ENCODE assay signal across 2 fruit fly cellular contexts in genomic region chrX:12242375-12242774, dm6.
TF ChIP-seq lines count a peak whose summit lies in the region.

No protein-coding gene starts in this region.

TF ChIP-seq in whole organism, embryonic, 481 proteins besides CTCF, POLR2A, EP300 and RAD21 (continued from another document and continues in another):
- TF ChIP-seq CG14050 (GFP tag; IDR thresholded peaks at IDR 0.05; lab: Robert Waterston, UW) (no peak), Eip74EF (GFP tag; optimal IDR thresholded peaks at IDR 0.05; lab: Kevin White, UChicago) (peak in 1 of 2 experiments; percentile 40), lmd (GFP tag; IDR thresholded peaks at IDR 0.05; lab: Robert Waterston, UW) (peak; percentile 54; the same call in 1 of the 2 replicates), CG17802 (tag; optimal IDR thresholded peaks at IDR 0.05; lab: Kevin White, UChicago) (no peak), trem (tag; optimal IDR thresholded peaks at IDR 0.05; lab: Kevin White, UChicago) (peak; percentile 62), fd96Cb (tag; optimal IDR thresholded peaks at IDR 0.05; lab: Kevin White, UChicago) (peak; percentile 75), zfh1 (GFP tag; IDR thresholded peaks at IDR 0.05; lab: Robert Waterston, UW) (peak; percentile 65; the same call in 1 of the 3 replicates), CG8388 (GFP tag; optimal IDR thresholded peaks at IDR 0.05; lab: Kevin White, UChicago) (peak; percentile 79), CG4730 (GFP tag; IDR thresholded peaks at IDR 0.05; lab: Robert Waterston, UW) (peak; percentile 47; the same call in 1 of the 2 replicates), sna (GFP tag; IDR thresholded peaks at IDR 0.05; lab: Robert Waterston, UW; ENCODE audit: partially characterized antibody) (no peak), HLH4C (GFP tag; IDR thresholded peaks at IDR 0.05; lab: Robert Waterston, UW; ENCODE audit: partially characterized antibody) (no peak), tx (GFP tag; optimal IDR thresholded peaks at IDR 0.05; lab: Kevin White, UChicago) (no peak), ac (GFP tag; optimal IDR thresholded peaks at IDR 0.05; lab: Kevin White, UChicago) (no peak), ftz-f1 (GFP tag; optimal IDR thresholded peaks at IDR 0.05; lab: Kevin White, UChicago) (no peak), Nf-YA (GFP tag; IDR thresholded peaks at IDR 0.05; lab: Robert Waterston, UW) (no peak), Six4 (GFP tag; optimal IDR thresholded peaks at IDR 0.05; lab: Kevin White, UChicago) (peak; percentile 65), Dip3 (GFP tag; optimal IDR thresholded peaks at IDR 0.05; lab: Kevin White, UChicago) (no peak), hb (GFP tag; IDR thresholded peaks at IDR 0.05; lab: Robert Waterston, UW; ENCODE audit: partially characterized antibody) (no peak), Fer3 (tag; optimal IDR thresholded peaks at IDR 0.05; lab: Kevin White, UChicago) (peak; percentile 36), ewg (GFP tag; optimal IDR thresholded peaks at IDR 0.05; lab: Kevin White, UChicago) (peak; percentile 56), CoRest (tag; optimal IDR thresholded peaks at IDR 0.05; lab: Kevin White, UChicago) (peak; percentile 59), bbx (GFP tag; IDR thresholded peaks at IDR 0.05; lab: Robert Waterston, UW; ENCODE audit: partially characterized antibody) (no peak), az2 (GFP tag; optimal IDR thresholded peaks at IDR 0.05; lab: Kevin White, UChicago) (peak; percentile 69), kay (GFP tag; optimal IDR thresholded peaks at IDR 0.05; lab: Kevin White, UChicago) (no peak), so (GFP tag; IDR thresholded peaks at IDR 0.05; lab: Robert Waterston, UW) (no peak), bigmax (GFP tag; optimal IDR thresholded peaks at IDR 0.05; lab: Kevin White, UChicago) (no peak), CG12942 (GFP tag; optimal IDR thresholded peaks at IDR 0.05; lab: Kevin White, UChicago) (peak; percentile 32), CG15269 (tag; optimal IDR thresholded peaks at IDR 0.05; lab: Kevin White, UChicago) (peak; percentile 32), corto (GFP tag; optimal IDR thresholded peaks at IDR 0.05; lab: Kevin White, UChicago) (no peak), CG31365 (tag; optimal IDR thresholded peaks at IDR 0.05; lab: Kevin White, UChicago) (no peak), br (optimal IDR thresholded peaks at IDR 0.05; lab: Kevin White, UChicago) (no peak), croc (GFP tag; conservative IDR thresholded peaks at IDR 0.05; lab: Robert Waterston, UW) (peak; percentile 52; the same call in 2 of the 3 replicates), CG18599 (GFP tag; optimal IDR thresholded peaks at IDR 0.05; lab: Kevin White, UChicago) (peak; percentile 37), Myb (GFP tag; optimal IDR thresholded peaks at IDR 0.05; lab: Kevin White, UChicago) (no peak), E2f2 (GFP tag; IDR thresholded peaks at IDR 0.05; lab: Robert Waterston, UW) (no peak; the same call in 1 of the 2 replicates), MESR4 (GFP tag; optimal IDR thresholded peaks at IDR 0.05; lab: Kevin White, UChicago) (no peak), CG10654 (GFP tag; optimal IDR thresholded peaks at IDR 0.05; lab: Kevin White, UChicago) (peak; percentile 45), sug (tag; optimal IDR thresholded peaks at IDR 0.05; lab: Kevin White, UChicago) (no peak), Lpt (GFP tag; optimal IDR thresholded peaks at IDR 0.05; lab: Kevin White, UChicago) (no peak), Sox100B (GFP tag; optimal IDR thresholded peaks at IDR 0.05; lab: Kevin White, UChicago) (peak; percentile 63), CG14014 (GFP tag; IDR thresholded peaks at IDR 0.05; lab: Robert Waterston, UW) (no peak), CHES-1-like (GFP tag; optimal IDR thresholded peaks at IDR 0.05; lab: Kevin White, UChicago) (no peak), nau (GFP tag; optimal IDR thresholded peaks at IDR 0.05; lab: Kevin White, UChicago) (peak; percentile 31), Nf-YB (GFP tag; optimal IDR thresholded peaks at IDR 0.05; lab: Kevin White, UChicago) (peak; percentile 9), CG2875 (GFP tag; optimal IDR thresholded peaks at IDR 0.05; lab: Kevin White, UChicago) (peak; percentile 62), CG3065 (GFP tag; optimal IDR thresholded peaks at IDR 0.05; lab: Kevin White, UChicago) (no peak), Dek (tag; optimal IDR thresholded peaks at IDR 0.05; lab: Kevin White, UChicago) (peak; percentile 18), h (optimal IDR thresholded peaks at IDR 0.05; lab: Kevin White, UChicago) (no peak), tio (GFP tag; optimal IDR thresholded peaks at IDR 0.05; lab: Kevin White, UChicago) (peak; percentile 42), CG9817 (tag; optimal IDR thresholded peaks at IDR 0.05; lab: Kevin White, UChicago) (peak; percentile 11), CG32767 (GFP tag; IDR thresholded peaks at IDR 0.05; lab: Robert Waterston, UW) (0 out of 2 replicates have a peak, but pooled peaks have one; percentile 31), CG14710 (tag; optimal IDR thresholded peaks at IDR 0.05; lab: Kevin White, UChicago) (peak; percentile 72), CG9437 (GFP tag; optimal IDR thresholded peaks at IDR 0.05; lab: Kevin White, UChicago) (peak; percentile 40), CG17328 (GFP tag; IDR thresholded peaks at IDR 0.05; lab: Robert Waterston, UW) (peak; percentile 78), Med (GFP tag; lab: Kevin White, UChicago) (peak; percentile 48), CG10959 (GFP tag; IDR thresholded peaks at IDR 0.05; lab: Robert Waterston, UW) (0 out of 2 replicates have a peak, but pooled peaks have one; percentile 20), CG11695 (GFP tag; IDR thresholded peaks at IDR 0.05; lab: Robert Waterston, UW) (0 out of 3 replicates have a peak, but pooled peaks have one; percentile 16), CG8089 (GFP tag; optimal IDR thresholded peaks at IDR 0.05; lab: Kevin White, UChicago) (no peak), ab (GFP tag; optimal IDR thresholded peaks at IDR 0.05; lab: Kevin White, UChicago) (no peak), cwo (GFP tag; optimal IDR thresholded peaks at IDR 0.05; lab: Kevin White, UChicago) (no peak), CG30431 (GFP tag; optimal IDR thresholded peaks at IDR 0.05; lab: Kevin White, UChicago) (peak; percentile 11), CG10979 (tag; optimal IDR thresholded peaks at IDR 0.05; lab: Kevin White, UChicago) (peak; percentile 84), emc (GFP tag; optimal IDR thresholded peaks at IDR 0.05; lab: Kevin White, UChicago) (no peak), CG7556 (GFP tag; optimal IDR thresholded peaks at IDR 0.05; lab: Kevin White, UChicago) (peak; percentile 58), zen (tag; optimal IDR thresholded peaks at IDR 0.05; lab: Kevin White, UChicago) (peak; percentile 37)

TF ChIP-seq in whole organism, prepupa, 60 proteins besides CTCF, POLR2A, EP300 and RAD21 (continued from another document):
- TF ChIP-seq Sox15 (GFP tag; optimal IDR thresholded peaks at IDR 0.05; lab: Kevin White, UChicago) (no peak), lz (GFP tag; optimal IDR thresholded peaks at IDR 0.05; lab: Kevin White, UChicago) (no peak), CG9139 (GFP tag; optimal IDR thresholded peaks at IDR 0.05; lab: Kevin White, UChicago) (no peak), CG8119 (GFP tag; IDR thresholded peaks at IDR 0.05; lab: Robert Waterston, UW) (peak; percentile 57; the same call in 2 of the 3 replicates), dsx (GFP tag; optimal IDR thresholded peaks at IDR 0.05; lab: Kevin White, UChicago; ENCODE audit: poor library complexity, severe bottlenecking) (peak; percentile 12), CG3032 (tag; optimal IDR thresholded peaks at IDR 0.05; lab: Kevin White, UChicago) (peak; percentile 11), net (GFP tag; optimal IDR thresholded peaks at IDR 0.05; lab: Kevin White, UChicago) (no peak), Hr39 (GFP tag; optimal IDR thresholded peaks at IDR 0.05; lab: Kevin White, UChicago) (no peak), acj6 (GFP tag; optimal IDR thresholded peaks at IDR 0.05; lab: Kevin White, UChicago) (no peak), Smox (GFP tag; optimal IDR thresholded peaks at IDR 0.05; lab: Kevin White, UChicago) (no peak), salr (GFP tag; optimal IDR thresholded peaks at IDR 0.05; lab: Kevin White, UChicago) (no peak), eg (GFP tag; IDR thresholded peaks at IDR 0.05; lab: Robert Waterston, UW) (peak; percentile 18; the same call in 1 of the 3 replicates), CG10669 (GFP tag; optimal IDR thresholded peaks at IDR 0.05; lab: Kevin White, UChicago) (peak; percentile 22), CG8319 (GFP tag; optimal IDR thresholded peaks at IDR 0.05; lab: Kevin White, UChicago) (no peak), Sox14 (GFP tag; optimal IDR thresholded peaks at IDR 0.05; lab: Kevin White, UChicago) (no peak), CG11762 (GFP tag; optimal IDR thresholded peaks at IDR 0.05; lab: Kevin White, UChicago; ENCODE audit: insufficient read depth) (no peak), Hr38 (GFP tag; optimal IDR thresholded peaks at IDR 0.05; lab: Kevin White, UChicago) (no peak), ss (GFP tag; optimal IDR thresholded peaks at IDR 0.05; lab: Kevin White, UChicago) (peak in 1 of 2 experiments; percentile 13), Blimp-1 (GFP tag; optimal IDR thresholded peaks at IDR 0.05; lab: Kevin White, UChicago) (no peak), CG31627 (GFP tag; optimal IDR thresholded peaks at IDR 0.05; lab: Kevin White, UChicago) (no peak), CG8632 (GFP tag; optimal IDR thresholded peaks at IDR 0.05; lab: Kevin White, UChicago) (no peak), CG32006 (GFP tag; optimal IDR thresholded peaks at IDR 0.05; lab: Kevin White, UChicago) (peak; percentile 52), CG6163 (GFP tag; IDR thresholded peaks at IDR 0.05; lab: Robert Waterston, UW) (peak; percentile 34; the same call in 1 of the 3 replicates), Met (GFP tag; optimal IDR thresholded peaks at IDR 0.05; lab: Kevin White, UChicago) (no peak), CG10631 (GFP tag; optimal IDR thresholded peaks at IDR 0.05; lab: Kevin White, UChicago) (no peak)
